Fruit fly (Drosophila melanogaster): ENCODE measurements around the gene CG6674.

The CG6674 gene

dm6 chr3L:9969158-9969557 is 2.7 kb downstream of the CG6674 start:
- TF ChIP-seq Myc (optimal IDR thresholded peaks at IDR 0.05) (no peak), jim (GFP tag; optimal IDR thresholded peaks at IDR 0.05) (no peak), ey (GFP tag; optimal IDR thresholded peaks at IDR 0.05) (no peak), Dfd (GFP tag; optimal IDR thresholded peaks at IDR 0.05) (no peak), lola (GFP tag; optimal IDR thresholded peaks at IDR 0.05) (no peak), foxo (GFP tag; optimal IDR thresholded peaks at IDR 0.05) (no peak), Rel (GFP tag; optimal IDR thresholded peaks at IDR 0.05) (no peak), Rel (tag; optimal IDR thresholded peaks at IDR 0.05) (no peak), brk (GFP tag; optimal IDR thresholded peaks at IDR 0.05) (no peak), woc (GFP tag; optimal IDR thresholded peaks at IDR 0.05) (no peak), Hr78 (GFP tag; optimal IDR thresholded peaks at IDR 0.05) (no peak), rgr (GFP tag; optimal IDR thresholded peaks at IDR 0.05) (no peak), dl (GFP tag; optimal IDR thresholded peaks at IDR 0.05; ENCODE audit: insufficient read depth in 1 of 2, partially characterized antibody in 2 of 2) (no peak)

DNA sequence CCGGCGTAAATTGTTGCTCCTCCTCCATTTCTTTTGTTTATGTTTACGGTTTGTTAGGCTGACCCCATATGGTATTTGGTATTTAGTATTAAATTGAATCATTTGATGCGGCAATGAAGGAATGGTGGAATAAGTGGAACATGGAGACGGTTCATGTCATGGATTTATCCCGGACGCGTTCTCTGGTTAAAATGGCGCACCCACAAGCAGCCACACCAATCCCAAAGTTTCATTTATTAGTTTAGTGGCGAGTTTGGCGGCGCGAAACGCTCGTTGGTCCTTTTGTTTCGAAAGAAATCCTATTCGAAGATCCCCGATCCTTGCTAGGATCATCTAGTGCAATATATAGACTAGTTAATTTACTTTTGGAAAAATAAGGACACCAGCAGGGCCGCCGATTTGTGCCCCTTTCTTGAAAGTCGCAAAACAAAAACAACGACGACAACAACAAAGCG is 3.6 kb downstream of the CG6674 start, which contains the start of the genes CG6685 and Dronc:
CG6685 (minus strand) TSS at position 51 of the 455 bp plus-strand sequence.
Dronc (plus strand) TSS at position 213 of the 455 bp plus-strand sequence.
- peak; percentile 18 for TF ChIP-seq Vsx2 (GFP tag; optimal IDR thresholded peaks at IDR 0.05; ENCODE audit: partially characterized antibody)
- no peak for TF ChIP-seq usp (GFP tag; optimal IDR thresholded peaks at IDR 0.05)
- TF ChIP-seq CrebA (GFP tag; optimal IDR thresholded peaks at IDR 0.05; ENCODE audit: borderline replicate concordance): no peak
- TF ChIP-seq Hr78 (GFP tag; optimal IDR thresholded peaks at IDR 0.05): no peak
- no peak for TF ChIP-seq foxo (GFP tag; optimal IDR thresholded peaks at IDR 0.05)
- TF ChIP-seq sage (GFP tag; optimal IDR thresholded peaks at IDR 0.05): no peak
- no peak for TF ChIP-seq Jra (GFP tag; optimal IDR thresholded peaks at IDR 0.05)
- no peak for TF ChIP-seq ey (GFP tag; optimal IDR thresholded peaks at IDR 0.05)
- TF ChIP-seq Hnf4 (GFP tag; optimal IDR thresholded peaks at IDR 0.05): no peak
- peak; percentile 14 for TF ChIP-seq Hr83 (GFP tag; optimal IDR thresholded peaks at IDR 0.05; ENCODE audit: poor library complexity, severe bottlenecking)
- TF ChIP-seq HLH106 (tag; optimal IDR thresholded peaks at IDR 0.05): peak; percentile 10
- no peak for TF ChIP-seq lola (GFP tag; optimal IDR thresholded peaks at IDR 0.05)
- no peak for TF ChIP-seq sv (GFP tag; optimal IDR thresholded peaks at IDR 0.05)
- TF ChIP-seq jim (GFP tag; optimal IDR thresholded peaks at IDR 0.05): no peak
- no peak for TF ChIP-seq psq (GFP tag; optimal IDR thresholded peaks at IDR 0.05)
- TF ChIP-seq Dif (GFP tag; optimal IDR thresholded peaks at IDR 0.05; ENCODE audit: partially characterized antibody): no peak
- no peak for TF ChIP-seq CG32264 (GFP tag; optimal IDR thresholded peaks at IDR 0.05)
- no peak for TF ChIP-seq tai (GFP tag; optimal IDR thresholded peaks at IDR 0.05)
- no peak for TF ChIP-seq br (GFP tag; optimal IDR thresholded peaks at IDR 0.05)
- TF ChIP-seq rgr (GFP tag; optimal IDR thresholded peaks at IDR 0.05): no peak
- TF ChIP-seq GATAd (GFP tag; optimal IDR thresholded peaks at IDR 0.05): no peak
- no peak for TF ChIP-seq dmrt93B (GFP tag; optimal IDR thresholded peaks at IDR 0.05)
- no peak for TF ChIP-seq Dfd (GFP tag; optimal IDR thresholded peaks at IDR 0.05)
- no peak for TF ChIP-seq Rel (GFP tag; optimal IDR thresholded peaks at IDR 0.05)
- TF ChIP-seq Rel (tag; optimal IDR thresholded peaks at IDR 0.05): peak; percentile 99
- TF ChIP-seq Sp1 (GFP tag; optimal IDR thresholded peaks at IDR 0.05): no peak
- no peak for TF ChIP-seq N (GFP tag; optimal IDR thresholded peaks at IDR 0.05)
- no peak for TF ChIP-seq CG9705 (GFP tag; optimal IDR thresholded peaks at IDR 0.05)

- no peak for TF ChIP-seq lola (GFP tag; optimal IDR thresholded peaks at IDR 0.05)
- no peak for TF ChIP-seq N (GFP tag; optimal IDR thresholded peaks at IDR 0.05)
- TF ChIP-seq woc (GFP tag; optimal IDR thresholded peaks at IDR 0.05): no peak
- TF ChIP-seq Dif (GFP tag; optimal IDR thresholded peaks at IDR 0.05; ENCODE audit: partially characterized antibody): no peak
- no peak for TF ChIP-seq Rel (GFP tag; optimal IDR thresholded peaks at IDR 0.05)
- no peak for TF ChIP-seq Rel (tag; optimal IDR thresholded peaks at IDR 0.05)
- no peak for TF ChIP-seq GATAd (GFP tag; optimal IDR thresholded peaks at IDR 0.05)
- no peak for TF ChIP-seq Hnf4 (GFP tag; optimal IDR thresholded peaks at IDR 0.05)
- TF ChIP-seq OdsH (GFP tag; optimal IDR thresholded peaks at IDR 0.05): no peak
- TF ChIP-seq jim (GFP tag; optimal IDR thresholded peaks at IDR 0.05): no peak
- TF ChIP-seq Hr78 (GFP tag; optimal IDR thresholded peaks at IDR 0.05): no peak
- TF ChIP-seq dsf (GFP tag; optimal IDR thresholded peaks at IDR 0.05; ENCODE audit: borderline replicate concordance): no peak
- TF ChIP-seq Myc (optimal IDR thresholded peaks at IDR 0.05): no peak
- TF ChIP-seq HLH106 (tag; optimal IDR thresholded peaks at IDR 0.05): no peak
- TF ChIP-seq sage (GFP tag; optimal IDR thresholded peaks at IDR 0.05): no peak
- TF ChIP-seq pan (optimal IDR thresholded peaks at IDR 0.05): no peak
- no peak for TF ChIP-seq psq (GFP tag; optimal IDR thresholded peaks at IDR 0.05)
- TF ChIP-seq Vsx2 (GFP tag; optimal IDR thresholded peaks at IDR 0.05; ENCODE audit: partially characterized antibody): no peak
Measured at dm6 chr3L:9927169-9927568, 44.7 kb downstream of the CG6674 start.

Data from whole organism, wandering third instar larva.